Worm (Caenorhabditis elegans) whole organism, L4 larva: ENCODE measurements around the gene mtp-18.

Experiments
- F37D6.2 ChIP-seq: sonication (generic microtip); optimal IDR thresholded peaks from 2 replicates; lab custom pipeline; 2016; ENCODE audit warnings: mild to moderate bottlenecking, missing genetic modification characterization, missing compliant biosample characterization
- F44E2.7 ChIP-seq: fragments of 200-800 bp; sonication (Bioruptor generic); IDR thresholded peaks from 2 replicates; pipeline ENCODE4 v2.1.2; 2022; ENCODE audit warnings: missing genetic modification characterization, missing compliant biosample characterization
- F49E8.2 ChIP-seq: sonication (generic microtip); optimal IDR thresholded peaks from 2 replicates; lab custom pipeline; 2016; ENCODE audit warnings: missing compliant biosample characterization, mild to moderate bottlenecking, missing genetic modification characterization, borderline replicate concordance
- R02D3.7 ChIP-seq: fragments of 150-350 bp; sonication (generic microtip); optimal IDR thresholded peaks from 3 replicates; lab custom pipeline; 2014; ENCODE audit warnings: missing biosample characterization, missing genetic modification characterization
- T20F7.1 ChIP-seq: fragments of 200-800 bp; sonication (Bioruptor generic); optimal IDR thresholded peaks from 2 replicates; lab custom pipeline; 2018; ENCODE audit warnings: mild to moderate bottlenecking, missing genetic modification characterization, missing compliant biosample characterization
- Y5F2A.4 ChIP-seq: fragments of 200-800 bp; sonication (Bioruptor generic); optimal IDR thresholded peaks from 2 replicates; lab custom pipeline; 2018; ENCODE audit warnings: mild to moderate bottlenecking, missing genetic modification characterization, missing compliant biosample characterization
- ZK546.5 ChIP-seq, 2 experiments: sonication (generic microtip); optimal IDR thresholded peaks; 2 replicates each; lab custom pipeline; 2017; ENCODE audit warnings: missing biosample characterization in 2 of 2, missing genetic modification characterization in 2 of 2
- aha-1 ChIP-seq: fragments of 150-350 bp; peaks from one replicate; lab custom pipeline; 2014; ENCODE audit warnings: missing biosample characterization, missing genetic modification characterization
- arid-1 ChIP-seq: fragments of 200-800 bp; sonication (Bioruptor generic); conservative IDR thresholded peaks from 2 replicates; pipeline ENCODE4 v1.3.6; 2022; ENCODE audit warnings: missing genetic modification reagents, missing genetic modification characterization, missing compliant biosample characterization
- ceh-82 ChIP-seq: sonication (generic microtip); optimal IDR thresholded peaks from 2 replicates; lab custom pipeline; 2017; ENCODE audit warnings: missing biosample characterization, missing genetic modification characterization
- ctbp-1 ChIP-seq: fragments of 200-800 bp; sonication (Bioruptor generic); IDR thresholded peaks from 2 replicates; pipeline ENCODE4 v1.3.6; 2022; ENCODE audit warnings: missing genetic modification reagents, missing genetic modification characterization, missing compliant biosample characterization
- daf-16 ChIP-seq, 3 experiments: sonication (generic microtip); optimal IDR thresholded peaks; 2 replicates each; lab custom pipeline; 2016 to 2017; ENCODE audit warnings: missing genetic modification characterization in 3 of 3, missing genetic modification reagents in 3 of 3, mild to moderate bottlenecking in 2 of 3, missing compliant biosample characterization in 2 of 3, missing biosample characterization in 1 of 3, moderate library complexity in 1 of 3
- daf-19 ChIP-seq: fragments of 200-800 bp; sonication (Bioruptor generic); conservative IDR thresholded peaks from 2 replicates; pipeline ENCODE4 v1.3.6; 2022; ENCODE audit warnings: missing genetic modification characterization, missing compliant biosample characterization
- daf-8 ChIP-seq: fragments of 200-800 bp; sonication (Bioruptor generic); IDR thresholded peaks from 2 replicates; pipeline ENCODE4 v1.3.6; 2022; ENCODE audit warnings: missing genetic modification characterization, missing compliant biosample characterization
- dmd-6 ChIP-seq: fragments of 200-800 bp; sonication (Bioruptor generic); IDR thresholded peaks from 2 replicates; pipeline ENCODE4 v1.3.6; 2022; ENCODE audit warnings: missing genetic modification reagents, missing genetic modification characterization, missing compliant biosample characterization
- dmd-9 ChIP-seq: fragments of 200-800 bp; sonication (Bioruptor generic); IDR thresholded peaks from 2 replicates; pipeline ENCODE4 v1.3.6; 2022; ENCODE audit warnings: missing genetic modification reagents, missing genetic modification characterization, missing compliant biosample characterization
- dpl-1 ChIP-seq: fragments of 150-350 bp; optimal IDR thresholded peaks from 2 replicates; lab custom pipeline; 2014; ENCODE audit warnings: missing biosample characterization, missing genetic modification reagents, missing genetic modification characterization
- dve-1 ChIP-seq: sonication (generic microtip); optimal IDR thresholded peaks from 2 replicates; lab custom pipeline; 2017; ENCODE audit warnings: antibody characterized with exemption, mild to moderate bottlenecking, missing genetic modification characterization, missing compliant biosample characterization; ENCODE audit not compliant: insufficient read depth
- egl-27 ChIP-seq: sonication (generic microtip); optimal IDR thresholded peaks from 3 replicates; lab custom pipeline; 2017; ENCODE audit warnings: missing biosample characterization, missing genetic modification reagents, missing genetic modification characterization
- hlh-11 ChIP-seq: fragments of 200-800 bp; sonication (Bioruptor generic); optimal IDR thresholded peaks from 2 replicates; lab custom pipeline; 2018; ENCODE audit warnings: mild to moderate bottlenecking, missing genetic modification characterization, missing compliant biosample characterization
- lin-15B ChIP-seq: fragments of 150-350 bp; sonication (generic microtip); optimal IDR thresholded peaks from 3 replicates; lab custom pipeline; 2014; ENCODE audit warnings: missing biosample characterization, missing genetic modification characterization
- lin-29 ChIP-seq: fragments of 200-800 bp; sonication (Bioruptor generic); IDR thresholded peaks from 2 replicates; pipeline ENCODE4 v1.3.6; 2022; ENCODE audit warnings: missing genetic modification reagents, missing genetic modification characterization, missing compliant biosample characterization
- lin-39 ChIP-seq: fragments of 150-350 bp; optimal IDR thresholded peaks from 2 replicates; lab custom pipeline; 2014; ENCODE audit warnings: missing biosample characterization, missing genetic modification reagents, missing genetic modification characterization
- madf-5 ChIP-seq, 2 experiments: fragments of 200-800 bp; sonication (Bioruptor generic); IDR thresholded peaks; 2 replicates each; pipeline ENCODE4 v1.3.6; 2022; ENCODE audit warnings: missing compliant biosample characterization in 2 of 2, missing genetic modification characterization in 2 of 2
- mdl-1 ChIP-seq, 2 experiments: fragments of 150-350 bp in 1 of 2; sonication (generic microtip) in 1 of 2; optimal IDR thresholded peaks; 2 replicates each; lab custom pipeline; 2014 to 2017; ENCODE audit warnings: missing biosample characterization in 2 of 2, missing genetic modification characterization in 2 of 2
- mep-1 ChIP-seq: fragments of 150-350 bp; sonication (generic microtip); optimal IDR thresholded peaks from 3 replicates; lab custom pipeline; 2014; ENCODE audit warnings: missing biosample characterization, missing genetic modification characterization
- mxl-3 ChIP-seq: fragments of 200-800 bp; sonication (Bioruptor generic); optimal IDR thresholded peaks from 2 replicates; lab custom pipeline; 2018; ENCODE audit warnings: mild to moderate bottlenecking, missing genetic modification characterization, missing compliant biosample characterization
- nhr-10 ChIP-seq: fragments of 150-350 bp; optimal IDR thresholded peaks from 2 replicates; lab custom pipeline; 2014; ENCODE audit warnings: missing biosample characterization, missing genetic modification characterization
- nhr-111 ChIP-seq: fragments of 200-800 bp; sonication (Bioruptor generic); optimal IDR thresholded peaks from 2 replicates; lab custom pipeline; 2018; ENCODE audit warnings: mild to moderate bottlenecking, missing genetic modification characterization, missing compliant biosample characterization
- nhr-41 ChIP-seq: fragments of 200-800 bp; sonication (Bioruptor generic); IDR thresholded peaks from 2 replicates; pipeline ENCODE4 v1.3.6; 2022; ENCODE audit warnings: missing genetic modification reagents, missing genetic modification characterization, missing compliant biosample characterization
- nhr-48 ChIP-seq: sonication (generic microtip); optimal IDR thresholded peaks from 2 replicates; lab custom pipeline; 2016; ENCODE audit warnings: mild to moderate bottlenecking, missing genetic modification characterization, missing compliant biosample characterization
- nhr-76 ChIP-seq: fragments of 150-350 bp; optimal IDR thresholded peaks from 2 replicates; lab custom pipeline; 2014; ENCODE audit warnings: missing biosample characterization, missing genetic modification characterization
- php-3 ChIP-seq: fragments of 200-800 bp; sonication (Bioruptor generic); IDR thresholded peaks from 2 replicates; pipeline ENCODE4 v1.3.6; 2022; ENCODE audit warnings: missing genetic modification reagents, missing genetic modification characterization, missing compliant biosample characterization
- pqm-1 ChIP-seq: sonication (generic microtip); optimal IDR thresholded peaks from 2 replicates; lab custom pipeline; 2017; ENCODE audit warnings: missing biosample characterization, missing genetic modification characterization
- spr-1 ChIP-seq: sonication (generic microtip); optimal IDR thresholded peaks from 2 replicates; lab custom pipeline; 2016; ENCODE audit warnings: mild to moderate bottlenecking, missing genetic modification characterization, missing compliant biosample characterization
- spr-3 ChIP-seq: fragments of 200-800 bp; sonication (Bioruptor generic); optimal IDR thresholded peaks from 2 replicates; lab custom pipeline; 2018; ENCODE audit warnings: mild to moderate bottlenecking, missing genetic modification characterization, missing compliant biosample characterization
- tag-97 ChIP-seq: fragments of 200-800 bp; sonication (Bioruptor generic); IDR thresholded peaks from 2 replicates; pipeline ENCODE4 v1.3.6; 2022; ENCODE audit warnings: missing genetic modification characterization, missing compliant biosample characterization
- unc-130 ChIP-seq: sonication (generic microtip); optimal IDR thresholded peaks from 2 replicates; lab custom pipeline; 2016; ENCODE audit warnings: missing genetic modification reagents, missing genetic modification characterization, missing compliant biosample characterization
- unc-39 ChIP-seq: sonication (generic microtip); optimal IDR thresholded peaks from 2 replicates; lab custom pipeline; 2017; ENCODE audit warnings: missing biosample characterization, missing genetic modification characterization
- unc-62 ChIP-seq, 3 experiments: fragments of 150-350 bp in 1 of 3; sonication (generic microtip); optimal IDR thresholded peaks in 2 of 3; peaks in 1 of 3; 1 replicate in 1 of 3; 2 replicates in 2 of 3; lab custom pipeline; 2014 to 2017; ENCODE audit warnings: missing biosample characterization in 3 of 3, missing genetic modification characterization in 3 of 3, missing genetic modification reagents in 3 of 3, missing genotype in 1 of 3
- zfp-2 ChIP-seq: sonication (generic microtip); optimal IDR thresholded peaks from 2 replicates; lab custom pipeline; 2016; ENCODE audit warnings: mild to moderate bottlenecking, missing genetic modification characterization, missing compliant biosample characterization
- zip-11 ChIP-seq: fragments of 200-800 bp; sonication (Bioruptor generic); IDR thresholded peaks from 2 replicates; pipeline ENCODE4 v1.3.6; 2022; ENCODE audit warnings: missing genetic modification characterization, missing compliant biosample characterization

The mtp-18 gene

ce11 chrX:6219892-6220291 is 13.7 kb upstream of the mtp-18 start (continued):
- peak; percentile 38 for TF ChIP-seq unc-130 (GFP tag; lab: Kevin White, UChicago)
- peak; percentile 34; the same call in 1 of the 2 replicates for TF ChIP-seq dmd-6
- TF ChIP-seq spr-3 = peak; percentile 47
- no peak for TF ChIP-seq nhr-76 (tag; lab: Kevin White, UChicago)

ce11 chrX:6216551-6216950 is 10.3 kb upstream of the mtp-18 start, which contains the start of gene lrch-1:
Gene lrch-1, minus strand, starts transcription at chrX:6216651.
- TF ChIP-seq dmd-9 (no peak), aha-1 (peak; percentile 2)

- TF ChIP-seq dve-1 (tag; lab: Kevin White, UChicago) = no peak
- TF ChIP-seq unc-62 (GFP tag; optimal IDR thresholded peaks at IDR 0.05 in 1 of 2; lab: Kevin White, UChicago) = peak in 1 of 2 experiments; percentile 94
- TF ChIP-seq unc-62 (tag; optimal IDR thresholded peaks at IDR 0.05; lab: Kevin White, UChicago) = no peak
- TF ChIP-seq lin-29 (GFP tag; lab: Robert Waterston, UW) = no peak
Measured at ce11 chrX:6211322-6211820, 5.2 kb upstream of the mtp-18 start.

- TF ChIP-seq tag-97 (GFP tag; lab: Robert Waterston, UW) (no peak), ZK546.5 (tag; optimal IDR thresholded peaks at IDR 0.05; lab: Kevin White, UChicago) (no peak), dmd-6 (no peak), dpl-1 (GFP tag; lab: Kevin White, UChicago) (no peak), pqm-1 (tag; lab: Kevin White, UChicago) (no peak), mdl-1 (tag; optimal IDR thresholded peaks at IDR 0.05; lab: Kevin White, UChicago) (no peak), ctbp-1 (GFP tag; lab: Robert Waterston, UW) (no peak), mxl-3 (GFP tag; lab: Kevin White, UChicago) (no peak), F49E8.2 (tag; lab: Kevin White, UChicago) (no peak), Y5F2A.4 (GFP tag; lab: Kevin White, UChicago) (no peak), daf-19 (no peak), F37D6.2 (tag; lab: Kevin White, UChicago) (no peak), daf-8 (GFP tag; lab: Robert Waterston, UW) (no peak), arid-1 (no peak), egl-27 (tag; lab: Kevin White, UChicago) (no peak)
Measured at ce11 chrX:6208463-6208862, 2.3 kb upstream of the mtp-18 start, which contains the start of gene C14F11.7. Gene C14F11.7, minus strand, starts transcription at chrX:6208563.

ce11 chrX:6207687-6208088 is 1.5 kb upstream of the mtp-18 start, which contains the start of gene T13C5.6:
Gene T13C5.6, minus strand, starts transcription at chrX:6207687.
- TF ChIP-seq mep-1 (tag; lab: Kevin White, UChicago) (peak; percentile 95), lin-15B (tag; lab: Kevin White, UChicago) (no peak), arid-1 (peak; percentile 86), daf-16 (GFP tag; optimal IDR thresholded peaks at IDR 0.05; lab: Kevin White, UChicago) (peak; percentile 71 to 94), daf-16 (tag; optimal IDR thresholded peaks at IDR 0.05; lab: Kevin White, UChicago) (peak; percentile 81), T20F7.1 (GFP tag; lab: Kevin White, UChicago) (peak; percentile 75), nhr-41 (peak; percentile 67; the same call in 1 of the 2 replicates), F44E2.7 (peak; percentile 84; the same call in 1 of the 2 replicates), nhr-10 (tag; lab: Kevin White, UChicago) (peak; percentile 41), daf-19 (peak; percentile 73), madf-5 (GFP tag; IDR thresholded peaks at IDR 0.05; lab: Robert Waterston, UW) (peak; percentile 89 to 95; a peak in 3 of 4 replicates), zip-11 (GFP tag; lab: Robert Waterston, UW) (peak; percentile 62; the same call in 1 of the 2 replicates), zfp-2 (tag; lab: Kevin White, UChicago) (peak; percentile 43), hlh-11 (tag; lab: Kevin White, UChicago) (peak; percentile 88), R02D3.7 (tag; lab: Kevin White, UChicago) (no peak), aha-1 (peak; percentile 100), lin-39 (tag; lab: Kevin White, UChicago) (no peak), php-3 (GFP tag; lab: Robert Waterston, UW) (peak; percentile 81), unc-39 (tag; lab: Kevin White, UChicago) (no peak), ZK546.5 (tag; optimal IDR thresholded peaks at IDR 0.05; lab: Kevin White, UChicago) (no peak), nhr-48 (tag; lab: Kevin White, UChicago) (peak; percentile 84), dpl-1 (GFP tag; lab: Kevin White, UChicago) (peak; percentile 64), ceh-82 (tag; lab: Kevin White, UChicago) (peak; percentile 6), nhr-111 (GFP tag; lab: Kevin White, UChicago) (peak; percentile 90), spr-1 (tag; lab: Kevin White, UChicago) (peak; percentile 93)
